Fruit fly (Drosophila melanogaster) whole organism, embryonic: Measurements from ENCODE around the gene CG12516.
A peak's percentile ranks its signal among the peaks of the same experiment; 100 is the strongest.

Source experiments
- ATbp ChIP-seq: fragments of 200-800 bp; sonication (Bioruptor generic); optimal IDR thresholded peaks from 2 replicates; lab custom pipeline; 2017; ENCODE audit warnings: missing biosample characterization, mild to moderate bottlenecking, missing genetic modification characterization, missing genetic modification reagents
- C15 ChIP-seq: fragments of 200-800 bp; sonication (Bioruptor generic); IDR thresholded peaks from 3 replicates; pipeline ENCODE4 v1.3.6; 2022; ENCODE audit warnings: missing biosample characterization, missing genetic modification characterization
- CG10147 ChIP-seq: fragments of 200-800 bp; sonication (Bioruptor generic); optimal IDR thresholded peaks from 2 replicates; lab custom pipeline; 2019; ENCODE audit warnings: missing biosample characterization, mild to moderate bottlenecking, missing genetic modification characterization, moderate library complexity
- CG10209 ChIP-seq: fragments of 200-800 bp; sonication (Bioruptor generic); optimal IDR thresholded peaks from 3 replicates; lab custom pipeline; 2017; ENCODE audit warnings: missing biosample characterization, mild to moderate bottlenecking, missing genetic modification characterization, missing genetic modification reagents
- CG10274 ChIP-seq: fragments of 200-800 bp; sonication (Bioruptor generic); optimal IDR thresholded peaks from 3 replicates; lab custom pipeline; 2017; ENCODE audit warnings: missing biosample characterization, mild to moderate bottlenecking, missing genetic modification characterization
- CG10565 ChIP-seq: fragments of 200-800 bp; sonication (Bioruptor generic); optimal IDR thresholded peaks from 3 replicates; lab custom pipeline; 2016; ENCODE audit warnings: missing biosample characterization, mild to moderate bottlenecking, missing genetic modification characterization
- CG12071 ChIP-seq: fragments of 200-800 bp; sonication (Bioruptor generic); optimal IDR thresholded peaks from 3 replicates; lab custom pipeline; 2018; ENCODE audit warnings: missing biosample characterization, mild to moderate bottlenecking, missing genetic modification characterization
- CG13123 ChIP-seq: fragments of 200-800 bp; sonication (Bioruptor generic); optimal IDR thresholded peaks from 2 replicates; lab custom pipeline; 2016; ENCODE audit warnings: missing biosample characterization, missing genetic modification characterization
- CG14050 ChIP-seq: fragments of 200-800 bp; sonication (Bioruptor generic); IDR thresholded peaks from 3 replicates; pipeline ENCODE4 v1.3.6; 2022; ENCODE audit warnings: missing biosample characterization, missing genetic modification characterization
- CG1529 ChIP-seq: fragments of 200-800 bp; sonication (Bioruptor generic); optimal IDR thresholded peaks from 3 replicates; lab custom pipeline; 2018; ENCODE audit warnings: missing biosample characterization, missing genetic modification characterization
- CG15479 ChIP-seq: fragments of 200-800 bp; sonication (Bioruptor generic); optimal IDR thresholded peaks from 3 replicates; lab custom pipeline; 2019; ENCODE audit warnings: missing biosample characterization, mild to moderate bottlenecking, missing genetic modification characterization, moderate library complexity
- CG15601 ChIP-seq: fragments of 200-800 bp; sonication (Bioruptor generic); optimal IDR thresholded peaks from 3 replicates; lab custom pipeline; 2019; ENCODE audit warnings: missing biosample characterization, mild to moderate bottlenecking, missing genetic modification characterization, moderate library complexity
- CG16813 ChIP-seq: fragments of 200-800 bp; sonication (Bioruptor generic); IDR thresholded peaks from 3 replicates; pipeline ENCODE4 v1.3.6; 2022; ENCODE audit warnings: missing biosample characterization, missing genetic modification characterization; ENCODE audit not compliant: partially characterized antibody
- CG18476 ChIP-seq: fragments of 200-800 bp; sonication (Bioruptor generic); optimal IDR thresholded peaks from 2 replicates; lab custom pipeline; 2016; ENCODE audit warnings: missing biosample characterization, mild to moderate bottlenecking, missing genetic modification characterization
- CG2678 ChIP-seq: fragments of 200-800 bp; sonication (Bioruptor generic); optimal IDR thresholded peaks from 3 replicates; lab custom pipeline; 2019; ENCODE audit warnings: missing biosample characterization, mild to moderate bottlenecking, missing genetic modification characterization, moderate library complexity
- CG3065 ChIP-seq: fragments of 200-800 bp; sonication (Bioruptor generic); optimal IDR thresholded peaks from 2 replicates; lab custom pipeline; 2016; ENCODE audit warnings: missing biosample characterization, missing genetic modification characterization
- CG3281 ChIP-seq: fragments of 200-800 bp; sonication (Bioruptor generic); optimal IDR thresholded peaks from 3 replicates; lab custom pipeline; 2017; ENCODE audit warnings: missing biosample characterization, mild to moderate bottlenecking, missing genetic modification characterization
- CG33557 ChIP-seq: fragments of 200-800 bp; sonication (Bioruptor generic); optimal IDR thresholded peaks from 2 replicates; lab custom pipeline; 2019; ENCODE audit warnings: missing biosample characterization, mild to moderate bottlenecking, missing genetic modification characterization, moderate library complexity
- CG34224 ChIP-seq: fragments of 200-800 bp; sonication (Bioruptor generic); IDR thresholded peaks from 3 replicates; pipeline ENCODE4 v1.3.6; 2022; ENCODE audit warnings: missing biosample characterization, missing genetic modification characterization; ENCODE audit not compliant: partially characterized antibody
- CG34376 ChIP-seq: fragments of 200-800 bp; sonication (Bioruptor generic); optimal IDR thresholded peaks from 2 replicates; lab custom pipeline; 2018; ENCODE audit warnings: missing biosample characterization, mild to moderate bottlenecking, missing genetic modification characterization
- CG34422 ChIP-seq: fragments of 200-800 bp; sonication (Bioruptor generic); IDR thresholded peaks from 3 replicates; pipeline ENCODE4 v1.3.6; 2022; ENCODE audit warnings: missing biosample characterization, missing genetic modification characterization
- CG43689 ChIP-seq: fragments of 200-800 bp; sonication (Bioruptor generic); IDR thresholded peaks from 2 replicates; pipeline ENCODE4 v1.3.6; 2022; ENCODE audit warnings: missing biosample characterization, missing genetic modification characterization
- CG4617 ChIP-seq: fragments of 200-800 bp; sonication (Bioruptor generic); optimal IDR thresholded peaks from 3 replicates; lab custom pipeline; 2016; ENCODE audit warnings: missing biosample characterization, missing genetic modification characterization, borderline replicate concordance
- CG7928 ChIP-seq: fragments of 200-800 bp; sonication (Bioruptor generic); optimal IDR thresholded peaks from 2 replicates; lab custom pipeline; 2017; ENCODE audit warnings: missing biosample characterization, mild to moderate bottlenecking, missing genetic modification characterization
- CTCF ChIP-seq: fragments of 200-800 bp; sonication (Bioruptor generic); optimal IDR thresholded peaks from 2 replicates; lab custom pipeline; 2017; ENCODE audit warnings: missing biosample characterization, mild to moderate bottlenecking, missing genetic modification characterization, moderate library complexity
- GATAe ChIP-seq: fragments of 200-800 bp; sonication (Bioruptor generic); conservative IDR thresholded peaks from 2 replicates; pipeline ENCODE4 v1.3.6; 2022; ENCODE audit warnings: missing biosample characterization, missing genetic modification characterization
- HLH54F ChIP-seq: fragments of 200-800 bp; sonication (Bioruptor generic); optimal IDR thresholded peaks from 3 replicates; lab custom pipeline; 2016; ENCODE audit warnings: missing biosample characterization, missing genetic modification characterization
- MESR4 ChIP-seq: fragments of 200-800 bp; sonication (Bioruptor generic); optimal IDR thresholded peaks from 2 replicates; lab custom pipeline; 2018; ENCODE audit warnings: missing biosample characterization, mild to moderate bottlenecking, missing genetic modification characterization, moderate library complexity
- Oli ChIP-seq: fragments of 200-800 bp; sonication (Bioruptor generic); optimal IDR thresholded peaks from 2 replicates; lab custom pipeline; 2018; ENCODE audit warnings: missing biosample characterization, mild to moderate bottlenecking, missing genetic modification characterization, moderate library complexity
- Sry-δ ChIP-seq: fragments of 200-800 bp; sonication (Bioruptor generic); optimal IDR thresholded peaks from 2 replicates; lab custom pipeline; 2016; ENCODE audit warnings: missing biosample characterization, missing genetic modification characterization
- bigmax ChIP-seq: fragments of 200-800 bp; sonication (Bioruptor generic); optimal IDR thresholded peaks from 2 replicates; lab custom pipeline; 2018; ENCODE audit warnings: missing biosample characterization, mild to moderate bottlenecking, missing genetic modification characterization
- cad ChIP-seq: fragments of >200 bp; optimal IDR thresholded peaks from 2 replicates; lab custom pipeline; 2017; ENCODE audit warnings: missing biosample characterization, missing genetic modification characterization
- dm ChIP-seq: fragments of 200-800 bp; sonication (Bioruptor generic); optimal IDR thresholded peaks from 3 replicates; lab custom pipeline; 2016; ENCODE audit warnings: missing biosample characterization, missing genetic modification characterization
- ems ChIP-seq: fragments of 200-800 bp; sonication (Bioruptor generic); optimal IDR thresholded peaks from 3 replicates; lab custom pipeline; 2016; ENCODE audit warnings: missing biosample characterization, missing genetic modification characterization
- eve ChIP-seq, 2 experiments: fragments of >200 bp; optimal IDR thresholded peaks; 2 replicates each; lab custom pipeline; 2017; ENCODE audit warnings: missing biosample characterization in 2 of 2, missing genetic modification characterization in 2 of 2
- fd64A ChIP-seq: fragments of 200-800 bp; sonication (Bioruptor generic); optimal IDR thresholded peaks from 3 replicates; lab custom pipeline; 2018; ENCODE audit warnings: missing biosample characterization, mild to moderate bottlenecking, missing genetic modification characterization
- fd96Cb ChIP-seq: fragments of 200-800 bp; sonication (Bioruptor generic); optimal IDR thresholded peaks from 2 replicates; lab custom pipeline; 2018; ENCODE audit warnings: missing biosample characterization, mild to moderate bottlenecking, missing genetic modification characterization, moderate library complexity
- inv ChIP-seq: fragments of 200-800 bp; sonication (Bioruptor generic); IDR thresholded peaks from 2 replicates; pipeline ENCODE4 v1.3.6; 2022; ENCODE audit warnings: missing biosample characterization, missing genetic modification characterization; ENCODE audit not compliant: partially characterized antibody
- jing ChIP-seq: fragments of 200-800 bp; sonication (Bioruptor generic); optimal IDR thresholded peaks from 2 replicates; lab custom pipeline; 2018; ENCODE audit warnings: missing biosample characterization, mild to moderate bottlenecking, missing genetic modification characterization
- luna ChIP-seq: fragments of 200-800 bp; sonication (Bioruptor generic); optimal IDR thresholded peaks from 2 replicates; lab custom pipeline; 2016; ENCODE audit warnings: missing biosample characterization, missing genetic modification characterization
- onecut ChIP-seq: fragments of 200-800 bp; sonication (Bioruptor generic); IDR thresholded peaks from 2 replicates; pipeline ENCODE4 v1.3.6; 2022; ENCODE audit warnings: missing biosample characterization, missing genetic modification characterization
- psq ChIP-seq: fragments of 200-800 bp; sonication (Bioruptor generic); optimal IDR thresholded peaks from 2 replicates; lab custom pipeline; 2017; ENCODE audit warnings: missing biosample characterization, missing genetic modification characterization
- ro ChIP-seq: fragments of 200-800 bp; sonication (Bioruptor generic); IDR thresholded peaks from 2 replicates; pipeline ENCODE4 v1.3.6; 2022; ENCODE audit warnings: missing biosample characterization, missing genetic modification characterization
- sens ChIP-seq: fragments of 200-800 bp; sonication (Bioruptor generic); peaks from one replicate; lab custom pipeline; 2016; ENCODE audit warnings: missing biosample characterization, missing genetic modification characterization
- sim ChIP-seq: fragments of 200-800 bp; sonication (Bioruptor generic); IDR thresholded peaks from 2 replicates; pipeline ENCODE4 v1.3.6; 2022; ENCODE audit warnings: missing biosample characterization, missing genetic modification characterization
- sob ChIP-seq: fragments of 200-800 bp; sonication (Bioruptor generic); IDR thresholded peaks from 2 replicates; pipeline ENCODE4 v1.3.6; 2022; ENCODE audit warnings: missing biosample characterization, missing genetic modification characterization
- sr ChIP-seq: fragments of 200-800 bp; sonication (Bioruptor generic); IDR thresholded peaks from 3 replicates; pipeline ENCODE4 v1.3.6; 2022; ENCODE audit warnings: missing biosample characterization, missing genetic modification characterization
- tna ChIP-seq: fragments of 200-800 bp; sonication (Bioruptor generic); IDR thresholded peaks from 2 replicates; pipeline ENCODE4 v1.3.6; 2022; ENCODE audit warnings: missing biosample characterization, missing genetic modification characterization; ENCODE audit not compliant: partially characterized antibody
- toy ChIP-seq: fragments of 200-800 bp; sonication (Bioruptor generic); IDR thresholded peaks from 2 replicates; pipeline ENCODE4 v1.3.6; 2022; ENCODE audit warnings: missing biosample characterization, missing genetic modification characterization

The CG12516 gene

dm6 chr3R:28328780-28329546 lies 24.6 kb upstream of the CG12516 start (continued):
- TF ChIP-seq CG14050 (GFP tag; lab: Robert Waterston, UW) (peak; percentile 26; the same call in 2 of the 3 replicates), luna (GFP tag; lab: Kevin White, UChicago) (peak; percentile 30), C15 (peak; percentile 62; the same call in 1 of the 3 replicates), HLH54F (peak; percentile 49), CG2678 (tag; lab: Kevin White, UChicago) (peak; percentile 71), cad (no peak), CG16813 (GFP tag; lab: Robert Waterston, UW) (no peak), GATAe (peak; percentile 83), inv (GFP tag; lab: Robert Waterston, UW) (no peak), ATbp (GFP tag; lab: Kevin White, UChicago) (peak; percentile 88), sens (peak; percentile 98), CTCF (GFP tag; lab: Kevin White, UChicago) (no peak), sim (peak; percentile 78), sr (GFP tag; lab: Robert Waterston, UW) (peak; percentile 77; the same call in 2 of the 3 replicates), CG34376 (GFP tag; lab: Kevin White, UChicago) (peak; percentile 68), CG10565 (peak; percentile 28), Oli (peak; percentile 5), CG1529 (GFP tag; lab: Kevin White, UChicago) (peak; percentile 49), fd64A (GFP tag; lab: Kevin White, UChicago) (peak; percentile 65), fd96Cb (tag; lab: Kevin White, UChicago) (peak; percentile 40), MESR4 (GFP tag; lab: Kevin White, UChicago) (no peak), ro (no peak), ems (peak; percentile 6), CG3065 (GFP tag; lab: Kevin White, UChicago) (no peak), CG34422 (no peak; the same call in 2 of the 3 replicates), tna (GFP tag; lab: Robert Waterston, UW) (no peak), CG10209 (peak; percentile 83), Sry-δ (GFP tag; lab: Kevin White, UChicago) (peak; percentile 52), CG3281 (GFP tag; lab: Kevin White, UChicago) (peak; percentile 83), onecut (GFP tag; lab: Robert Waterston, UW) (peak; percentile 71), CG10274 (GFP tag; lab: Kevin White, UChicago) (peak; percentile 24), dm (GFP tag; lab: Kevin White, UChicago) (peak; percentile 0), CG43689 (GFP tag; lab: Robert Waterston, UW) (0 out of 2 replicates have a peak, but pooled peaks have one; percentile 28), CG13123 (peak; percentile 78), toy (GFP tag; lab: Robert Waterston, UW) (peak; percentile 49; the same call in 1 of the 2 replicates), CG33557 (GFP tag; lab: Kevin White, UChicago) (peak; percentile 87), CG34224 (GFP tag; lab: Robert Waterston, UW) (no peak), CG15479 (GFP tag; lab: Kevin White, UChicago) (peak; percentile 61), sob (GFP tag; lab: Robert Waterston, UW) (peak; percentile 69), jing (GFP tag; lab: Kevin White, UChicago) (no peak), CG7928 (no peak), CG18476 (peak; percentile 62), CG12071 (GFP tag; lab: Kevin White, UChicago) (peak; percentile 22), CG4617 (GFP tag; lab: Kevin White, UChicago) (no peak), psq (GFP tag; lab: Kevin White, UChicago) (peak; percentile 67), bigmax (GFP tag; lab: Kevin White, UChicago) (peak; percentile 16), CG10147 (GFP tag; lab: Kevin White, UChicago) (peak; percentile 16), CG15601 (peak; percentile 75), eve (GFP tag; optimal IDR thresholded peaks at IDR 0.05; lab: Kevin White, UChicago) (peak in 1 of 2 experiments; percentile 2)
